Worm (Caenorhabditis elegans) whole organism, late embryonic: ENCODE results near the gene his-8.

Source experiments
- F13H6.1 ChIP-seq: sonication (generic microtip); optimal IDR thresholded peaks from 2 replicates; lab custom pipeline; 2016; ENCODE audit warnings: missing genetic modification characterization, missing compliant biosample characterization
- ama-1 ChIP-seq: fragments of 150-350 bp; optimal IDR thresholded peaks from 2 replicates; lab custom pipeline; 2014
- fkh-10 ChIP-seq: fragments of 150-350 bp; optimal IDR thresholded peaks from 2 replicates; lab custom pipeline; 2014; ENCODE audit warnings: missing biosample characterization, missing genetic modification reagents, missing genetic modification characterization
- hlh-13 ChIP-seq: fragments of 200-800 bp; sonication (Bioruptor generic); optimal IDR thresholded peaks from 2 replicates; lab custom pipeline; 2018; ENCODE audit warnings: mild to moderate bottlenecking, missing genetic modification characterization, missing compliant biosample characterization
- nfya-1 ChIP-seq: sonication (generic microtip); optimal IDR thresholded peaks from 2 replicates; lab custom pipeline; 2017; ENCODE audit warnings: missing genetic modification characterization, mild to moderate bottlenecking, missing compliant biosample characterization, antibody characterized with exemption, moderate library complexity
- nhr-232 ChIP-seq: sonication (generic microtip); optimal IDR thresholded peaks from 2 replicates; lab custom pipeline; 2016; ENCODE audit warnings: missing genetic modification characterization, missing compliant biosample characterization
- pax-1 ChIP-seq: fragments of 150-350 bp; optimal IDR thresholded peaks from 2 replicates; lab custom pipeline; 2014; ENCODE audit warnings: missing biosample characterization, missing genetic modification characterization

DNA sequence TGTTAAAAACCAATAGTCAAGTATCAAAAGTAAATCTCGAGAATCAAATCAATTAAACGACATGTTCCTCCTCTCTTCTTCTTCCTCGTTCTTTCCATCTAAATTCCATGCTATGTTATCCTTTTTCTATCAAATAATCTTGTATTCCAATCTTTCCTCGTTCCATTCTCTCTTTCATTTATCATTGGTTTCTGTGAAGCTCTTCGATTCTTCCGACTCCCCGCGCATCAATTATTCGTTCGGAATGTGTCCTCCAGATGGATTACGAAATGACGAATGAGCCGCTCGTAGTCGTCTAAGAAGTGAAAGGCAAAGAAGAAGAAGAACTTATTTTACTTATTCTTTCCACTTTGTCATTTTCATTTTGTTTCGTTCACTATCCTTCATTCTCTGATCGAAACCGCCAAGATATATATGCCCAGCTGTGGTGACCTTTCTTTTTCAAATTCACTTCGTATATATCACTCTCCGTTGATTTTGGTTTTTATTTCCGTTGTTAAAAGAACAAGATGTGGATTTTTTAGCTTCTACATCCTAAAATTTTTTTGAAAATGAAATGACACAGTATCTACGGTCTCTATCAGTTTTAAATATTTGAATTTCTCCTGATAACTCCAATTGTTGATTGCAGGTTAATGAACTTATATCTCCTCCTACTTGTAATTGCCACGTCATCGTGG is 38.5 kb downstream of the his-8 start, which contains the start of gene pxn-1:
- TF ChIP-seq nfya-1 (no peak), hlh-13 (GFP tag; lab: Kevin White, UChicago) (no peak), F13H6.1 (no peak), pax-1 (tag; lab: Kevin White, UChicago) (no peak), fkh-10 (GFP tag; lab: Kevin White, UChicago) (no peak), ama-1 (no peak), nhr-232 (tag; lab: Kevin White, UChicago) (no peak)
